Fruit fly (Drosophila melanogaster) whole organism, embryonic: ENCODE results near the gene Ptpmeg2.

ENCODE experiments used
- Adf1 ChIP-seq: fragments of 200-800 bp; sonication (Bioruptor generic); IDR thresholded peaks from 2 replicates; pipeline ENCODE4 v1.3.6; 2022; ENCODE audit warnings: missing biosample characterization, missing genetic modification characterization
- CG10543 ChIP-seq: fragments of 200-800 bp; sonication (Bioruptor generic); optimal IDR thresholded peaks from 3 replicates; lab custom pipeline; 2017; ENCODE audit warnings: missing biosample characterization, mild to moderate bottlenecking, missing genetic modification characterization, moderate library complexity
- CG13624 ChIP-seq: fragments of 200-800 bp; sonication (Bioruptor generic); optimal IDR thresholded peaks from 2 replicates; lab custom pipeline; 2016; ENCODE audit warnings: missing biosample characterization, missing genetic modification characterization
- CG15514 ChIP-seq: fragments of 200-800 bp; sonication (Bioruptor generic); optimal IDR thresholded peaks from 3 replicates; lab custom pipeline; 2017; ENCODE audit warnings: missing biosample characterization, missing genetic modification characterization, mild to moderate bottlenecking, moderate library complexity, missing genetic modification reagents
- CG16813 ChIP-seq: fragments of 200-800 bp; sonication (Bioruptor generic); IDR thresholded peaks from 3 replicates; pipeline ENCODE4 v1.3.6; 2022; ENCODE audit warnings: missing biosample characterization, missing genetic modification characterization; ENCODE audit not compliant: partially characterized antibody
- CG17568 ChIP-seq: fragments of 200-800 bp; sonication (Bioruptor generic); optimal IDR thresholded peaks from 2 replicates; lab custom pipeline; 2018; ENCODE audit warnings: missing biosample characterization, mild to moderate bottlenecking, missing genetic modification characterization, moderate library complexity
- CG2129 ChIP-seq: fragments of 200-800 bp; sonication (Bioruptor generic); IDR thresholded peaks from 2 replicates; pipeline ENCODE4 v1.3.6; 2022; ENCODE audit warnings: missing biosample characterization, missing genetic modification characterization; ENCODE audit not compliant: partially characterized antibody
- CG3163 ChIP-seq: fragments of 200-800 bp; sonication (Bioruptor generic); optimal IDR thresholded peaks from 3 replicates; lab custom pipeline; 2016; ENCODE audit warnings: missing biosample characterization, missing genetic modification characterization
- CG32772 ChIP-seq: fragments of 200-800 bp; sonication (Bioruptor generic); IDR thresholded peaks from 2 replicates; pipeline ENCODE4 v1.3.6; 2022; ENCODE audit warnings: missing biosample characterization, missing genetic modification characterization
- CG34224 ChIP-seq: fragments of 200-800 bp; sonication (Bioruptor generic); IDR thresholded peaks from 3 replicates; pipeline ENCODE4 v1.3.6; 2022; ENCODE audit warnings: missing biosample characterization, missing genetic modification characterization; ENCODE audit not compliant: partially characterized antibody
- CG34376 ChIP-seq: fragments of 200-800 bp; sonication (Bioruptor generic); optimal IDR thresholded peaks from 2 replicates; lab custom pipeline; 2018; ENCODE audit warnings: missing biosample characterization, mild to moderate bottlenecking, missing genetic modification characterization
- CG4328 ChIP-seq: fragments of 200-800 bp; sonication (Bioruptor generic); optimal IDR thresholded peaks from 3 replicates; lab custom pipeline; 2017; ENCODE audit warnings: missing biosample characterization, missing genetic modification reagents, missing genetic modification characterization
- CG6272 ChIP-seq: fragments of 200-800 bp; sonication (Bioruptor generic); IDR thresholded peaks from 2 replicates; pipeline ENCODE4 v1.3.6; 2022; ENCODE audit warnings: missing biosample characterization, missing genetic modification characterization
- CG6689 ChIP-seq: fragments of 200-800 bp; sonication (Bioruptor generic); IDR thresholded peaks from 2 replicates; pipeline ENCODE4 v1.3.6; 2022; ENCODE audit warnings: missing biosample characterization, missing genetic modification characterization
- CG6791 ChIP-seq: fragments of 200-800 bp; sonication (Bioruptor generic); IDR thresholded peaks from 3 replicates; pipeline ENCODE4 v1.3.6; 2022; ENCODE audit warnings: missing biosample characterization, missing genetic modification characterization; ENCODE audit not compliant: partially characterized antibody
- CG7839 ChIP-seq: fragments of 200-800 bp; sonication (Bioruptor generic); optimal IDR thresholded peaks from 3 replicates; lab custom pipeline; 2018; ENCODE audit warnings: missing biosample characterization, mild to moderate bottlenecking, missing genetic modification characterization, moderate library complexity
- CG8089 ChIP-seq: fragments of 200-800 bp; sonication (Bioruptor generic); optimal IDR thresholded peaks from 3 replicates; lab custom pipeline; 2016; ENCODE audit warnings: missing biosample characterization, missing genetic modification characterization
- CG8290 ChIP-seq, 3 experiments: fragments of 200-800 bp; sonication (Bioruptor generic); optimal IDR thresholded peaks; 2 replicates each; lab custom pipeline; 2016 to 2019; ENCODE audit warnings: missing biosample characterization in 3 of 3, missing genetic modification characterization in 3 of 3, mild to moderate bottlenecking in 2 of 3, moderate library complexity in 1 of 3
- CG9215 ChIP-seq: fragments of 200-800 bp; sonication (Bioruptor generic); IDR thresholded peaks from 2 replicates; pipeline ENCODE4 v1.3.6; 2022; ENCODE audit warnings: missing biosample characterization, missing genetic modification characterization
- CkIIα-i1 ChIP-seq: fragments of 200-800 bp; sonication (Bioruptor generic); IDR thresholded peaks from 2 replicates; pipeline ENCODE4 v1.3.6; 2022; ENCODE audit warnings: missing biosample characterization, missing genetic modification characterization
- Dref ChIP-seq: fragments of 200-800 bp; sonication (Bioruptor generic); IDR thresholded peaks from 2 replicates; pipeline ENCODE4 v1.3.6; 2022; ENCODE audit warnings: missing biosample characterization, missing genetic modification characterization
- Drgx ChIP-seq: fragments of 200-800 bp; sonication (Bioruptor generic); IDR thresholded peaks from 2 replicates; pipeline ENCODE4 v1.3.6; 2022; ENCODE audit warnings: missing biosample characterization, missing genetic modification characterization
- Ets65A ChIP-seq: fragments of 200-800 bp; sonication (Bioruptor generic); peaks from one replicate; lab custom pipeline; 2016; ENCODE audit warnings: missing biosample characterization, missing genetic modification characterization
- Fer1 ChIP-seq: fragments of 200-800 bp; sonication (Bioruptor generic); optimal IDR thresholded peaks from 2 replicates; lab custom pipeline; 2017; ENCODE audit warnings: missing biosample characterization, mild to moderate bottlenecking, missing genetic modification characterization
- HLH3B ChIP-seq: fragments of 200-800 bp; sonication (Bioruptor generic); IDR thresholded peaks from 2 replicates; pipeline ENCODE4 v1.3.6; 2022; ENCODE audit warnings: missing biosample characterization, missing genetic modification characterization
- HLH4C ChIP-seq: fragments of 200-800 bp; sonication (Bioruptor generic); IDR thresholded peaks from 3 replicates; pipeline ENCODE4 v1.3.6; 2022; ENCODE audit warnings: missing biosample characterization, missing genetic modification characterization; ENCODE audit not compliant: partially characterized antibody
- Hand ChIP-seq: fragments of 200-800 bp; sonication (Bioruptor generic); optimal IDR thresholded peaks from 2 replicates; lab custom pipeline; 2017; ENCODE audit warnings: mild to moderate bottlenecking, missing biosample characterization, missing genetic modification reagents, missing genetic modification characterization
- Opbp ChIP-seq: fragments of 200-800 bp; sonication (Bioruptor generic); IDR thresholded peaks from 3 replicates; pipeline ENCODE4 v1.3.6; 2022; ENCODE audit warnings: missing biosample characterization, missing genetic modification characterization; ENCODE audit not compliant: partially characterized antibody
- Sox102F ChIP-seq: fragments of 200-800 bp; sonication (Bioruptor generic); optimal IDR thresholded peaks from 2 replicates; lab custom pipeline; 2018; ENCODE audit warnings: missing biosample characterization, mild to moderate bottlenecking, missing genetic modification characterization, moderate library complexity
- Trl ChIP-seq, 3 experiments: fragments of >200 bp in 2 of 3; fragments of 200-800 bp in 1 of 3; sonication (Bioruptor generic) in 1 of 3; optimal IDR thresholded peaks; 2 replicates in 1 of 3; 3 replicates in 2 of 3; lab custom pipeline; 2016 to 2017; ENCODE audit warnings: missing biosample characterization in 1 of 3, missing genetic modification characterization in 1 of 3
- YL-1 ChIP-seq: fragments of 200-800 bp; sonication (Bioruptor generic); optimal IDR thresholded peaks from 3 replicates; lab custom pipeline; 2017; ENCODE audit warnings: missing biosample characterization, mild to moderate bottlenecking, missing genetic modification characterization
- abd-A ChIP-seq: fragments of 200-800 bp; sonication (Bioruptor generic); optimal IDR thresholded peaks from 3 replicates; lab custom pipeline; 2019; ENCODE audit warnings: missing biosample characterization, mild to moderate bottlenecking, missing genetic modification characterization, moderate library complexity
- amos ChIP-seq: fragments of 200-800 bp; sonication (Bioruptor generic); IDR thresholded peaks from 2 replicates; pipeline ENCODE4 v1.3.6; 2022; ENCODE audit warnings: missing biosample characterization, missing genetic modification characterization; ENCODE audit not compliant: partially characterized antibody
- bbx ChIP-seq: fragments of 200-800 bp; sonication (Bioruptor generic); IDR thresholded peaks from 2 replicates; pipeline ENCODE4 v1.3.6; 2022; ENCODE audit warnings: missing biosample characterization, missing genetic modification characterization; ENCODE audit not compliant: partially characterized antibody
- chinmo ChIP-seq: fragments of 200-800 bp; sonication (Bioruptor generic); IDR thresholded peaks from 4 replicates; pipeline ENCODE4 v1.3.6; 2022; ENCODE audit warnings: missing biosample characterization, missing genetic modification characterization; ENCODE audit not compliant: partially characterized antibody
- ewg ChIP-seq: fragments of 200-800 bp; sonication (Bioruptor generic); optimal IDR thresholded peaks from 3 replicates; lab custom pipeline; 2017; ENCODE audit warnings: mild to moderate bottlenecking, missing biosample characterization, missing genetic modification reagents, missing genetic modification characterization
- jigr1 ChIP-seq: fragments of 200-800 bp; sonication (Bioruptor generic); IDR thresholded peaks from 3 replicates; pipeline ENCODE4 v1.3.6; 2022; ENCODE audit warnings: missing biosample characterization, missing genetic modification characterization
- nom ChIP-seq: fragments of 200-800 bp; sonication (Bioruptor generic); optimal IDR thresholded peaks from 2 replicates; lab custom pipeline; 2017; ENCODE audit warnings: missing biosample characterization, missing genetic modification characterization, mild to moderate bottlenecking, moderate library complexity, missing genetic modification reagents
- pan ChIP-seq, 4 experiments: fragments of >200 bp in 3 of 4; fragments of 200-800 bp in 1 of 4; sonication (Bioruptor generic) in 1 of 4; optimal IDR thresholded peaks in 3 of 4; IDR thresholded peaks in 1 of 4; 2 replicates each; pipeline versions ENCODE4 v1.3.6 to Lab custom; 2017 to 2022; ENCODE audit warnings: missing biosample characterization in 2 of 4, missing genetic modification characterization in 2 of 4, mixed read lengths in 1 of 4
- pros ChIP-seq: fragments of 200-800 bp; sonication (Bioruptor generic); optimal IDR thresholded peaks from 3 replicates; lab custom pipeline; 2019; ENCODE audit warnings: missing biosample characterization, mild to moderate bottlenecking, missing genetic modification characterization, moderate library complexity
- pzg ChIP-seq: fragments of 200-800 bp; sonication (Bioruptor generic); optimal IDR thresholded peaks from 3 replicates; lab custom pipeline; 2018; ENCODE audit warnings: missing biosample characterization, mild to moderate bottlenecking, missing genetic modification characterization, moderate library complexity
- seq ChIP-seq: fragments of 200-800 bp; sonication (Bioruptor generic); IDR thresholded peaks from 2 replicates; pipeline ENCODE4 v1.3.6; 2022; ENCODE audit warnings: missing biosample characterization, missing genetic modification characterization
- slp2 ChIP-seq: fragments of 200-800 bp; sonication (Bioruptor generic); optimal IDR thresholded peaks from 2 replicates; lab custom pipeline; 2016; ENCODE audit warnings: missing biosample characterization, missing genetic modification characterization
- sqz ChIP-seq: fragments of 200-800 bp; sonication (Bioruptor generic); optimal IDR thresholded peaks from 3 replicates; lab custom pipeline; 2018; ENCODE audit warnings: missing biosample characterization, mild to moderate bottlenecking, missing genetic modification characterization
- ssp ChIP-seq: fragments of 200-800 bp; sonication (Bioruptor generic); IDR thresholded peaks from 2 replicates; pipeline ENCODE4 v1.3.6; 2022; ENCODE audit warnings: missing biosample characterization, missing genetic modification characterization
- ttk ChIP-seq: fragments of 200-800 bp; sonication (Bioruptor generic); IDR thresholded peaks from 2 replicates; pipeline ENCODE4 v2.1.2; 2022; ENCODE audit warnings: missing biosample characterization, missing genetic modification characterization
- yki ChIP-seq: fragments of >200 bp; optimal IDR thresholded peaks from 3 replicates; lab custom pipeline; 2018

Gene Ptpmeg2

dm6 chrX:9638927-9639420, 20.0 kb downstream of the Ptpmeg2 start:
- TF ChIP-seq Drgx (GFP tag; lab: Robert Waterston, UW) (peak; percentile 63), CG9215 (GFP tag; lab: Robert Waterston, UW) (no peak), CG34224 (GFP tag; lab: Robert Waterston, UW) (peak; percentile 60), CG10543 (GFP tag; lab: Kevin White, UChicago) (peak; percentile 2), slp2 (GFP tag; lab: Kevin White, UChicago) (no peak), amos (GFP tag; lab: Robert Waterston, UW) (0 out of 2 replicates have a peak, but pooled peaks have one; percentile 33), CG8089 (no peak), CG17568 (GFP tag; lab: Kevin White, UChicago) (no peak), Sox102F (GFP tag; lab: Kevin White, UChicago) (peak; percentile 11), Trl (optimal IDR thresholded peaks at IDR 0.05; lab: Kevin White, UChicago) (peak; percentile 69 to 75), Trl (GFP tag; optimal IDR thresholded peaks at IDR 0.05; lab: Kevin White, UChicago) (peak; percentile 52), bbx (GFP tag; lab: Robert Waterston, UW) (peak; percentile 58), ewg (peak; percentile 82), HLH4C (GFP tag; lab: Robert Waterston, UW) (no peak), seq (GFP tag; lab: Robert Waterston, UW) (peak; percentile 93), CG6689 (GFP tag; lab: Robert Waterston, UW) (0 out of 2 replicates have a peak, but pooled peaks have one; percentile 15), CG34376 (GFP tag; lab: Kevin White, UChicago) (peak; percentile 1), CG6272 (GFP tag; lab: Robert Waterston, UW) (no peak), ssp (GFP tag; lab: Robert Waterston, UW) (no peak), CG32772 (peak; percentile 21; the same call in 1 of the 2 replicates), Fer1 (GFP tag; lab: Kevin White, UChicago) (peak; percentile 6), nom (GFP tag; lab: Kevin White, UChicago) (peak; percentile 18), Ets65A (GFP tag; lab: Kevin White, UChicago) (peak; percentile 71), CG4328 (GFP tag; lab: Kevin White, UChicago) (no peak), abd-A (tag; lab: Kevin White, UChicago) (no peak), Hand (GFP tag; lab: Kevin White, UChicago) (peak; percentile 29), CG13624 (GFP tag; lab: Kevin White, UChicago) (peak; percentile 22), CG7839 (peak; percentile 11), CG2129 (GFP tag; lab: Robert Waterston, UW) (0 out of 2 replicates have a peak, but pooled peaks have one; percentile 10), CG16813 (GFP tag; lab: Robert Waterston, UW) (peak; percentile 26; the same call in 1 of the 3 replicates), pros (GFP tag; lab: Kevin White, UChicago) (peak; percentile 10), Dref (GFP tag; lab: Robert Waterston, UW) (peak; percentile 37; the same call in 1 of the 2 replicates), ttk (GFP tag; lab: Robert Waterston, UW) (peak; percentile 52; the same call in 1 of the 2 replicates), YL-1 (GFP tag; lab: Kevin White, UChicago) (peak; percentile 7), Adf1 (GFP tag; lab: Robert Waterston, UW) (peak; percentile 15; the same call in 1 of the 2 replicates), CG3163 (GFP tag; lab: Kevin White, UChicago) (peak; percentile 28), CG15514 (GFP tag; lab: Kevin White, UChicago) (peak; percentile 18), HLH3B (GFP tag; lab: Robert Waterston, UW) (peak; percentile 20; the same call in 1 of the 2 replicates), yki (lab: Kevin White, UChicago) (peak; percentile 9), pzg (GFP tag; lab: Kevin White, UChicago) (peak; percentile 4), CG8290 (GFP tag; optimal IDR thresholded peaks at IDR 0.05; lab: Kevin White, UChicago) (no peak), CG8290 (tag; optimal IDR thresholded peaks at IDR 0.05; lab: Kevin White, UChicago) (peak in 1 of 2 experiments; percentile 42), chinmo (GFP tag; lab: Robert Waterston, UW) (0 out of 4 replicates have a peak, but pooled peaks have one; percentile 67), CG6791 (GFP tag; lab: Robert Waterston, UW) (peak; percentile 34; the same call in 1 of the 3 replicates), jigr1 (GFP tag; lab: Robert Waterston, UW) (no peak), sqz (GFP tag; lab: Kevin White, UChicago) (peak; percentile 89), Opbp (GFP tag; lab: Robert Waterston, UW) (peak; percentile 57; the same call in 1 of the 3 replicates), CkIIα-i1 (GFP tag; lab: Robert Waterston, UW) (no peak), pan (optimal IDR thresholded peaks at IDR 0.05; lab: Kevin White, UChicago) (no peak), pan (GFP tag; optimal IDR thresholded peaks at IDR 0.05 in 1 of 2, IDR thresholded peaks at IDR 0.05 in 1 of 2) (no peak)
